Worm (Caenorhabditis elegans) whole organism, L2 larva: Measurements from ENCODE around the gene haao-1.

Experiments
- aly-2 ChIP-seq: fragments of 150-350 bp; optimal IDR thresholded peaks from 2 replicates; lab custom pipeline; 2014; ENCODE audit warnings: missing biosample characterization, missing genetic modification characterization
- lsy-2 ChIP-seq, 2 experiments: fragments of 150-350 bp in 1 of 2; sonication (generic microtip) in 1 of 2; optimal IDR thresholded peaks; 2 replicates each; lab custom pipeline; 2014 to 2017; ENCODE audit warnings: missing biosample characterization in 2 of 2, missing genetic modification characterization in 2 of 2
- unc-62 ChIP-seq: fragments of 150-350 bp; optimal IDR thresholded peaks from 2 replicates; lab custom pipeline; 2014; ENCODE audit warnings: missing biosample characterization, missing genetic modification reagents, missing genetic modification characterization
- ztf-11 ChIP-seq: sonication (generic microtip); optimal IDR thresholded peaks from 2 replicates; lab custom pipeline; 2017; ENCODE audit warnings: missing biosample characterization, missing genetic modification characterization
- ztf-4 ChIP-seq: fragments of 150-350 bp; optimal IDR thresholded peaks from 2 replicates; lab custom pipeline; 2014; ENCODE audit warnings: missing biosample characterization, missing genetic modification characterization

DNA sequence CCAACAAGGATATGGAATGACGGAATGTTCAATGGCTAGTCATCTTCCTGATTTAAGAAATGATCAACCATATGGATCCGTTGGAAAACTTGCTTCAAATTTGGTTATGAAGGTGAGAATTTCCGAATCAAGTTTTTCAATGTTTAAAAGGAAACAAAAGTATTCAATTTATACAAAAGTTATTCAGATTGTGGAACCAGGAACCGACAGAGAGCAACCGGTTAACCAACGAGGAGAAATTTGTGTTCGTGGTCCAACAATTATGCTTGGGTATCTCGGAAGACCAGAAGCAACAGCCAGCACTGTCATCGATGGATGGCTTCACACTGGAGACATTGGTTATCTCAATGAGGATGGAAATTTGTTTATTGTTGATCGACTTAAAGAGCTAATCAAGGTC is 4.9 kb downstream of the haao-1 start:
- no peak for TF ChIP-seq ztf-11 (tag; lab: Kevin White, UChicago)
- no peak for TF ChIP-seq unc-62 (GFP tag; lab: Kevin White, UChicago)
- no peak for TF ChIP-seq ztf-4 (tag; lab: Kevin White, UChicago)
- no peak for TF ChIP-seq lsy-2 (tag; optimal IDR thresholded peaks at IDR 0.05; lab: Kevin White, UChicago)
- no peak for TF ChIP-seq aly-2
